Fruit fly (Drosophila melanogaster) whole organism, prepupa: Measurements from ENCODE around the gene CG5276.

Source experiments
- CG8632 ChIP-seq: fragments of 200-800 bp; sonication (Bioruptor generic); optimal IDR thresholded peaks from 3 replicates; lab custom pipeline; 2016; ENCODE audit warnings: missing biosample characterization, missing genetic modification characterization
- Eip75B ChIP-seq: fragments of 200-800 bp; sonication (Bioruptor generic); optimal IDR thresholded peaks from 3 replicates; lab custom pipeline; 2016; ENCODE audit warnings: missing biosample characterization, missing genetic modification characterization
- Eip93F ChIP-seq: fragments of 200-800 bp; sonication (Bioruptor generic); optimal IDR thresholded peaks from 2 replicates; lab custom pipeline; 2016; ENCODE audit warnings: missing biosample characterization, mild to moderate bottlenecking, missing genetic modification characterization

DNA sequence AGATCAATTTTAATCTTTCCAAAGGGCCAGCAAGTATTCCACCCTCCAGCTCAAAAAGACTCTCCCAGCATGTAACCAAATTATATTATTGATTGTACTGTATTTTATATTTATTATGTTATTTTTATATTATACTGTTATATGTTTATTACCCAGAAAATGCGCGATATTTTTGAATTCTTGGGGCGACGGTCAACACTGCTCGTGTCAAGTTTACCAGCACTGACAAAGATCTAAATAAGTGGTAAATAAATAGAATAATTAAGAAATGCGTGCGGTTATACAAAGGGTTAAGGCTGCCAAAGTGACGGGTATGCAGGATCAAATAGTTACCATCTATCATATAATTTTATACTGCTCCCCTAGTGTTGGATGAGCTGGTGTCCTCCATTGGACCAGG lies 1.7 kb upstream of the CG5276 start, which contains the start of gene Dtd:
- TF ChIP-seq Eip93F (GFP tag; lab: Kevin White, UChicago) (no peak), Eip75B (GFP tag; lab: Kevin White, UChicago) (no peak), CG8632 (GFP tag; lab: Kevin White, UChicago) (no peak)
